Worm (Caenorhabditis elegans) whole organism, L2 larva: ENCODE data around the gene F58G1.2.

Source experiments
- ceh-82 ChIP-seq: fragments of 150-350 bp; optimal IDR thresholded peaks from 2 replicates; lab custom pipeline; 2014; ENCODE audit warnings: missing biosample characterization, missing genetic modification characterization
- lsy-2 ChIP-seq, 2 experiments: fragments of 150-350 bp in 1 of 2; sonication (generic microtip) in 1 of 2; optimal IDR thresholded peaks; 2 replicates each; lab custom pipeline; 2014 to 2017; ENCODE audit warnings: missing biosample characterization in 2 of 2, missing genetic modification characterization in 2 of 2
- mdl-1 ChIP-seq, 2 experiments: fragments of 150-350 bp in 1 of 2; sonication (generic microtip) in 1 of 2; optimal IDR thresholded peaks; 2 replicates each; lab custom pipeline; 2017; ENCODE audit warnings: missing biosample characterization in 2 of 2, missing genetic modification characterization in 2 of 2
- nhr-6 ChIP-seq: fragments of 150-350 bp; optimal IDR thresholded peaks from 2 replicates; lab custom pipeline; 2014; ENCODE audit warnings: missing biosample characterization, missing genetic modification characterization

ce11 chrII:12953297-12953696 is 34.5 kb upstream of the F58G1.2 start:
- peak in 1 of 2 experiments; percentile 49 for TF ChIP-seq lsy-2 (tag; optimal IDR thresholded peaks at IDR 0.05; lab: Kevin White, UChicago)
- no peak for TF ChIP-seq ceh-82 (tag; lab: Kevin White, UChicago)
- no peak for TF ChIP-seq nhr-6 (tag; lab: Kevin White, UChicago)
- no peak for TF ChIP-seq mdl-1 (tag; optimal IDR thresholded peaks at IDR 0.05; lab: Kevin White, UChicago)
